Worm (Caenorhabditis elegans) whole organism, L4/young adult: ENCODE measurements around the gene T13F3.8.

Experiments
- W03F9.2 ChIP-seq: fragments of 150-350 bp; optimal IDR thresholded peaks from 2 replicates; lab custom pipeline; 2014; ENCODE audit warnings: missing biosample characterization, missing genetic modification characterization
- dao-5 ChIP-seq: sonication (generic microtip); optimal IDR thresholded peaks from 2 replicates; lab custom pipeline; 2016; ENCODE audit warnings: missing genotype, missing genetic modification characterization, moderate library complexity, missing compliant biosample characterization
- him-1 ChIP-seq: sonication (generic microtip); optimal IDR thresholded peaks from 2 replicates; lab custom pipeline; 2016; ENCODE audit warnings: missing genotype, missing genetic modification reagents, missing genetic modification characterization, missing compliant biosample characterization

ce11 chrV:16224027-16224426 lies 45.6 kb upstream of the T13F3.8 start, which contains the start of gene stdh-2:
- TF ChIP-seq dao-5 (no peak), him-1 (tag; lab: Kevin White, UChicago) (no peak), W03F9.2 (tag; lab: Kevin White, UChicago) (no peak)
